Fruit fly (Drosophila melanogaster) whole organism, adult: ENCODE data around the gene CG10492.

ENCODE experiments used
- CG11617 ChIP-seq: fragments of 200-800 bp; sonication (Bioruptor generic); optimal IDR thresholded peaks from 2 replicates; lab custom pipeline; 2017; ENCODE audit warnings: mild to moderate bottlenecking, missing biosample characterization, missing genetic modification reagents, missing genetic modification characterization
- CG12768 ChIP-seq: fragments of 200-800 bp; sonication (Bioruptor generic); optimal IDR thresholded peaks from 2 replicates; lab custom pipeline; 2017; ENCODE audit warnings: missing biosample characterization, missing genetic modification characterization, mild to moderate bottlenecking, moderate library complexity, missing genetic modification reagents
- CG14711 ChIP-seq: fragments of 200-800 bp; sonication (Bioruptor generic); optimal IDR thresholded peaks from 2 replicates; lab custom pipeline; 2018; ENCODE audit warnings: missing biosample characterization, mild to moderate bottlenecking, missing genetic modification characterization, moderate library complexity
- CG1620 ChIP-seq: fragments of 200-800 bp; sonication (Bioruptor generic); optimal IDR thresholded peaks from 2 replicates; lab custom pipeline; 2016; ENCODE audit warnings: missing biosample characterization, missing genetic modification characterization
- CG33017 ChIP-seq: fragments of 200-800 bp; sonication (Bioruptor generic); optimal IDR thresholded peaks from 2 replicates; lab custom pipeline; 2018; ENCODE audit warnings: missing biosample characterization, mild to moderate bottlenecking, missing genetic modification characterization, moderate library complexity
- CG5204 ChIP-seq: fragments of 200-800 bp; sonication (Bioruptor generic); optimal IDR thresholded peaks from 2 replicates; lab custom pipeline; 2016; ENCODE audit warnings: missing biosample characterization, missing genetic modification characterization
- CG7045 ChIP-seq: fragments of 200-800 bp; sonication (Bioruptor generic); optimal IDR thresholded peaks from 2 replicates; lab custom pipeline; 2017; ENCODE audit warnings: missing biosample characterization, mild to moderate bottlenecking, missing genetic modification characterization
- CG7101 ChIP-seq: fragments of 200-800 bp; sonication (Bioruptor generic); optimal IDR thresholded peaks from 2 replicates; lab custom pipeline; 2018; ENCODE audit warnings: missing biosample characterization, mild to moderate bottlenecking, missing genetic modification characterization, moderate library complexity
- Clk ChIP-seq: fragments of 200-800 bp; sonication (Bioruptor generic); optimal IDR thresholded peaks from 2 replicates; lab custom pipeline; 2017; ENCODE audit warnings: missing biosample characterization, missing genetic modification characterization
- Crg-1 ChIP-seq: fragments of 200-800 bp; sonication (Bioruptor generic); optimal IDR thresholded peaks from 2 replicates; lab custom pipeline; 2016; ENCODE audit warnings: missing biosample characterization, missing genetic modification characterization
- Hr96 ChIP-seq: fragments of 200-800 bp; sonication (Bioruptor generic); optimal IDR thresholded peaks from 2 replicates; lab custom pipeline; 2016; ENCODE audit warnings: missing biosample characterization, missing genetic modification characterization
- Mnt ChIP-seq: fragments of 200-800 bp; sonication (Bioruptor generic); optimal IDR thresholded peaks from 2 replicates; lab custom pipeline; 2016; ENCODE audit warnings: missing biosample characterization, mild to moderate bottlenecking, missing genetic modification characterization
- bab1 ChIP-seq: fragments of 200-800 bp; sonication (Bioruptor generic); optimal IDR thresholded peaks from 3 replicates; lab custom pipeline; 2019; ENCODE audit warnings: missing biosample characterization, mild to moderate bottlenecking, missing genetic modification characterization, moderate library complexity
- cic ChIP-seq: fragments of 200-800 bp; sonication (Bioruptor generic); optimal IDR thresholded peaks from 2 replicates; lab custom pipeline; 2017; ENCODE audit warnings: missing biosample characterization, mild to moderate bottlenecking, missing genetic modification characterization, moderate library complexity
- cnc ChIP-seq, 2 experiments: fragments of >200 bp; optimal IDR thresholded peaks; 2 replicates each; lab custom pipeline; 2017
- kay ChIP-seq: fragments of 200-800 bp; sonication (Bioruptor generic); peaks from one replicate; lab custom pipeline; 2016; ENCODE audit warnings: missing biosample characterization, missing genetic modification characterization, borderline replicate concordance
- ovo ChIP-seq: fragments of 200-800 bp; sonication (Bioruptor generic); optimal IDR thresholded peaks from 2 replicates; lab custom pipeline; 2016; ENCODE audit warnings: missing biosample characterization, missing genetic modification characterization
- pad ChIP-seq: fragments of 200-800 bp; sonication (Bioruptor generic); optimal IDR thresholded peaks from 3 replicates; lab custom pipeline; 2017; ENCODE audit warnings: missing biosample characterization, missing genetic modification characterization, mild to moderate bottlenecking, moderate library complexity, missing genetic modification reagents
- tj ChIP-seq: fragments of 200-800 bp; sonication (Bioruptor generic); optimal IDR thresholded peaks from 3 replicates; lab custom pipeline; 2017; ENCODE audit warnings: missing biosample characterization, mild to moderate bottlenecking, missing genetic modification characterization, moderate library complexity
- toe ChIP-seq: fragments of 200-800 bp; sonication (Bioruptor generic); optimal IDR thresholded peaks from 2 replicates; lab custom pipeline; 2016; ENCODE audit warnings: missing biosample characterization, missing genetic modification characterization

CG10492 gene

DNA sequence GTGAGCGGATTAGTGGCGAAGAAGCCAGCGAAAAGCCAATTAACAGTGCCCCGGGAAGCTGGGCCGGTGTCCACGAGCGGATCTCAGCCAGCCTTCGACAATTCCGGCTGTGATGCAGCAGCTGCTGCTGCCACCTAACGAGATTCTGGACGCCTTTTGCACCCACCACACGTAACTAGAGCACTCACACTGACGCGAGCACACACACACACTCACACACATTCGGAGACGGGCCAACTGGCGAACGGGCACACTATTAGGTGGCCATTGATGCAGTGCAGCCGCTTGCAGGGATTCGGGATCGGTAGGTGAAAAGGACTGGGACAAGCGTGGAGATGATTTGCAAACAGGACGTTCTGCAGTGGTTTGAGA is 624 bp downstream of the CG10492 start:
- TF ChIP-seq toe (GFP tag; lab: Kevin White, UChicago), result no peak
- no peak for TF ChIP-seq Clk (GFP tag; lab: Kevin White, UChicago)
- TF ChIP-seq CG5204, result no peak
- no peak for TF ChIP-seq CG14711 (tag; lab: Kevin White, UChicago)
- no peak for TF ChIP-seq CG33017 (tag; lab: Kevin White, UChicago)
- no peak for TF ChIP-seq tj
- no peak for TF ChIP-seq CG1620
- no peak for TF ChIP-seq Crg-1 (GFP tag; lab: Kevin White, UChicago)
- no peak for TF ChIP-seq pad
- no peak for TF ChIP-seq CG7045 (GFP tag; lab: Kevin White, UChicago)
- no peak for TF ChIP-seq Hr96 (GFP tag; lab: Kevin White, UChicago)
- no peak for TF ChIP-seq kay (GFP tag; lab: Kevin White, UChicago)
- TF ChIP-seq bab1 (GFP tag; lab: Kevin White, UChicago), result no peak
- no peak for TF ChIP-seq CG7101 (tag; lab: Kevin White, UChicago)
- TF ChIP-seq Mnt (GFP tag; lab: Kevin White, UChicago), result no peak
- TF ChIP-seq CG12768 (GFP tag; lab: Kevin White, UChicago), result no peak

DNA sequence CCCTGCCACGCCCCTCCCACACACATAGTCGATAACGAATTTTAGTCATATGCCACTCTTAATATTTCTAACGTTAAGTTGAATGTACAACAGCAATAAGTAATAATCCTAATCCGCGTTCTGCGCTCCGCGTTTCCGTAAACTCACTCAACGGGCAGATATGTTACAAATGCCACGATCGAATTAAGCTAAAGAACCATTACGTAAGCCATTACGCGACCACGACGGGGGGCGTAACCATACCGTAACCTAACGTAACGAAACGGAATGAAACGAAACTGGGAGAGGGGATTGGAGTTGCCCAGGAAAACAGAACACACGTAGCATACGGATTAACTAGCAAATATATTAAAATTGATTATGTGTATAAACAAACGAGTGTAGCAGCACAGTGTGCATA is 3.9 kb downstream of the CG10492 start:
- TF ChIP-seq bab1 (GFP tag; lab: Kevin White, UChicago), result no peak
- no peak for TF ChIP-seq cnc (optimal IDR thresholded peaks at IDR 0.05; lab: Kevin White, UChicago)
- no peak for TF ChIP-seq kay (GFP tag; lab: Kevin White, UChicago)
- no peak for TF ChIP-seq cic (GFP tag; lab: Kevin White, UChicago)
- no peak for TF ChIP-seq tj

DNA sequence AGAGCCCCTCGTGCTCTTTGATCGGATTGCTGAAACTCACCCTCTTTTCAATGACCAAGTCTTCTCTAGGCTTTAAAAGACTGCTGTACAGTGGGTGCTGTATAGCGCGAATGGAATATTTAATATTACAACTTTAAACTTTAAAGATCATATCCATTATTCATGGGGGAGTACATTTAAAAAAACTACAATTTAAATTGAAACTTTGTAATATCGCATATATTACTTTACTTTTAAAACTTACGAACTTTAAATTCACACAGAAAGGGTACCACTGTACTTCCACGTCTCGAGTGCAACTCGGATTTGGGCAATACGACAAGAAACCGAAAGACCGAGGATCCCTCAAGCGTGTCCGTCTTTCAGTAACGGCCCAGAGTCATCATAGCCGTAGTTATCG is 5.0 kb downstream of the CG10492 start, which contains the start of gene Phlpp:
Gene Phlpp, plus strand, starts transcription at position 214 of the 400 bp plus-strand sequence.
- TF ChIP-seq bab1 (GFP tag; lab: Kevin White, UChicago), result peak; percentile 42
- no peak for TF ChIP-seq Clk (GFP tag; lab: Kevin White, UChicago)
- TF ChIP-seq pad, result no peak
- no peak for TF ChIP-seq CG5204
- no peak for TF ChIP-seq CG33017 (tag; lab: Kevin White, UChicago)
- TF ChIP-seq Hr96 (GFP tag; lab: Kevin White, UChicago), result no peak
- TF ChIP-seq CG12768 (GFP tag; lab: Kevin White, UChicago), result no peak

- TF ChIP-seq kay (GFP tag; lab: Kevin White, UChicago) (no peak), Mnt (GFP tag; lab: Kevin White, UChicago) (peak; percentile 58)
Measured at dm6 chr2L:19063090-19063692, 9.3 kb downstream of the CG10492 start, which contains the start of gene Dus4. Gene Dus4, plus strand, starts transcription at chr2L:19063295.

DNA sequence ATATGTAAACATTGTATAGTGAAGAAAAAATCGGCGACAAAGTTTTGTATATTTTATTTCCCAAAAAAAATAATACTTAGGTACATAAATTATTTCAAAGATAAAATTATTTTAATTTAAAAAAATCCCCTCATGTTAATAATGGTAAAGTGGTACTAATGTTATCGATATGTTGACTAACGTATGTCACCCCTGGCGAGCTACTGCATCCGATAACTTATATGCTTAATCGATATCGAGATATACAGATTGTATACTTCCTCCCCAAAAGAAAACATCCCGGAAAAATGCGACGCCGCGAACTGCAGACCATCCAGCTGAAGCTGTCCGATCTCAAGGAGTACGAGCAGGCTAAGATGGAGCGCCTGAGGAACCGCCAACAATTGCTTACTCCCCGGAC is 10.8 kb downstream of the CG10492 start, which contains the start of gene CG17343:
Gene CG17343, plus strand, starts transcription at position 224 of the 400 bp plus-strand sequence.
- TF ChIP-seq cnc (optimal IDR thresholded peaks at IDR 0.05; lab: Kevin White, UChicago) (no peak), CG7045 (GFP tag; lab: Kevin White, UChicago) (no peak), CG11617 (GFP tag; lab: Kevin White, UChicago) (no peak), toe (GFP tag; lab: Kevin White, UChicago) (no peak), CG1620 (no peak), CG5204 (no peak), bab1 (GFP tag; lab: Kevin White, UChicago) (no peak), pad (no peak), tj (no peak), CG12768 (GFP tag; lab: Kevin White, UChicago) (no peak), Crg-1 (GFP tag; lab: Kevin White, UChicago) (no peak), Clk (GFP tag; lab: Kevin White, UChicago) (no peak), Mnt (GFP tag; lab: Kevin White, UChicago) (no peak), ovo (GFP tag; lab: Kevin White, UChicago) (no peak)

dm6 chr2L:19068393-19068792 is 14.5 kb downstream of the CG10492 start:
- no peak for TF ChIP-seq CG1620
- no peak for TF ChIP-seq CG12768 (GFP tag; lab: Kevin White, UChicago)
- no peak for TF ChIP-seq CG14711 (tag; lab: Kevin White, UChicago)
- peak; percentile 32 for TF ChIP-seq pad
- no peak for TF ChIP-seq Mnt (GFP tag; lab: Kevin White, UChicago)
- TF ChIP-seq tj, result no peak

dm6 chr2L:19069548-19070145 is 15.8 kb downstream of the CG10492 start, which contains the start of gene CG10702:
Gene CG10702, minus strand, starts transcription at chr2L:19069851.
- TF ChIP-seq kay (GFP tag; lab: Kevin White, UChicago) (no peak), tj (no peak), pad (no peak), CG7045 (GFP tag; lab: Kevin White, UChicago) (no peak), Crg-1 (GFP tag; lab: Kevin White, UChicago) (no peak)
